Fruit fly (Drosophila melanogaster) whole organism, pupa: ENCODE results near the gene CG1265.

Experiments
- CG14655 ChIP-seq: fragments of 200-800 bp; sonication (Bioruptor generic); optimal IDR thresholded peaks from 3 replicates; lab custom pipeline; 2017; ENCODE audit warnings: mild to moderate bottlenecking, missing biosample characterization, missing genetic modification reagents, missing genetic modification characterization
- CG15710 ChIP-seq: fragments of 200-800 bp; sonication (Bioruptor generic); optimal IDR thresholded peaks from 2 replicates; lab custom pipeline; 2018; ENCODE audit warnings: missing biosample characterization, mild to moderate bottlenecking, missing genetic modification characterization, moderate library complexity
- D1 ChIP-seq: fragments of 200-800 bp; sonication (Bioruptor generic); optimal IDR thresholded peaks from 2 replicates; lab custom pipeline; 2018; ENCODE audit warnings: missing biosample characterization, mild to moderate bottlenecking, missing genetic modification characterization, moderate library complexity
- Snoo ChIP-seq: fragments of 200-800 bp; sonication (Bioruptor generic); optimal IDR thresholded peaks from 3 replicates; lab custom pipeline; 2017; ENCODE audit warnings: missing biosample characterization, mild to moderate bottlenecking, missing genetic modification characterization, inconsistent platforms
- fd96Ca ChIP-seq: fragments of 200-800 bp; sonication (Bioruptor generic); IDR thresholded peaks from 3 replicates; pipeline ENCODE4 v1.3.6; 2022; ENCODE audit warnings: missing biosample characterization, missing genetic modification characterization
- rn ChIP-seq: fragments of 200-800 bp; sonication (Bioruptor generic); IDR thresholded peaks from 2 replicates; pipeline ENCODE4 v1.3.6; 2022; ENCODE audit warnings: missing biosample characterization, missing genetic modification characterization

DNA sequence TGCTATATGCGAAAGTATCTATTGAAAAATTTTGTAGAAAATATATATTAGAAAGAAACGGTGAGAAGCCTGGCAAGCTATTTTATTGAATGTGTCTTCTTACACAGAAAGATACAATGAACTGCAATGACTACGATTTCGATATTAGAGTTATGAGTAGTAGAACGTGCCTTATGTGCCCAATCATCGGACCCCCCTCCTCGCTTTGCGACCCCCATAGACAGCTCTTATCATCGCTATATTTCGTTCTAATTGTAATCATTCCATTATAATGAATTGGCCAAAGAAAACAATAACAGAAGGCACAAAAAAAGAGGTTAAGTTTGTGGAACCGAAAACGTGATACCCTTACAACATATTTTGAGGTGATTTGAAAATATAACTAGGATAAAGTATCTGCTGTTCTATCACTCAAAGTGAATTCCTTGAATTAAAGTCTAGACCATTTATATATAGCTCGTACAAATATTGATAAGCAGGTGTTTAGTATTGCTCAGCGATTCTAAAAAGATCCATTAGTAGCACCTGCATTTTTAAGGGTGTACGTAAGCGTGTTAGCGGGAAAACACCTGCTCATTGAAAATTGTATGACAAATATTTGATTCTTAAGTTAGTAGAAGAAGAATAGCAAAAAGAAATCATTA, 21.7 kb upstream of the CG1265 start:
- TF ChIP-seq CG14655 (GFP tag; lab: Kevin White, UChicago) (peak; percentile 5), rn (GFP tag; lab: Robert Waterston, UW) (no peak), Snoo (tag; lab: Kevin White, UChicago) (no peak), fd96Ca (GFP tag; lab: Robert Waterston, UW) (no peak), CG15710 (tag; lab: Kevin White, UChicago) (no peak), D1 (tag; lab: Kevin White, UChicago) (no peak)
